Worm (Caenorhabditis elegans) whole organism, late embryonic: ENCODE measurements around the gene srh-257.
A peak's percentile ranks its signal among the peaks of the same experiment; 100 is the strongest.

Experiments used
- C08G9.2 ChIP-seq: sonication (generic microtip); optimal IDR thresholded peaks from 2 replicates; lab custom pipeline; 2016; ENCODE audit warnings: mild to moderate bottlenecking, missing genetic modification characterization, moderate library complexity, missing compliant biosample characterization
- K02D7.2 ChIP-seq: sonication (generic microtip); optimal IDR thresholded peaks from 2 replicates; lab custom pipeline; 2017; ENCODE audit warnings: mild to moderate bottlenecking, missing genetic modification characterization, missing compliant biosample characterization
- K09A11.1 ChIP-seq: sonication (generic microtip); optimal IDR thresholded peaks from 2 replicates; lab custom pipeline; 2017; ENCODE audit warnings: antibody characterized with exemption, mild to moderate bottlenecking, missing genetic modification characterization, missing compliant biosample characterization; ENCODE audit not compliant: insufficient read depth
- T23F11.4 ChIP-seq: fragments of 200-800 bp; sonication (Bioruptor generic); optimal IDR thresholded peaks from 2 replicates; lab custom pipeline; 2018; ENCODE audit warnings: mild to moderate bottlenecking, missing genetic modification characterization, missing compliant biosample characterization
- Y22D7AL.16 ChIP-seq: sonication (generic microtip); optimal IDR thresholded peaks from 2 replicates; lab custom pipeline; 2016; ENCODE audit warnings: missing genetic modification characterization, missing compliant biosample characterization
- ceh-18 ChIP-seq: sonication (generic microtip); optimal IDR thresholded peaks from 2 replicates; lab custom pipeline; 2016; ENCODE audit warnings: missing genetic modification characterization, missing compliant biosample characterization
- ceh-19 ChIP-seq: fragments of 200-800 bp; sonication (Bioruptor generic); optimal IDR thresholded peaks from 2 replicates; lab custom pipeline; 2018; ENCODE audit warnings: mild to moderate bottlenecking, missing genetic modification characterization, missing compliant biosample characterization
- ceh-22 ChIP-seq: sonication (generic microtip); optimal IDR thresholded peaks from 2 replicates; lab custom pipeline; 2017; ENCODE audit warnings: missing biosample characterization, missing genetic modification characterization
- ceh-30 ChIP-seq: fragments of 150-350 bp; optimal IDR thresholded peaks from 2 replicates; lab custom pipeline; 2014; ENCODE audit warnings: missing biosample characterization, missing genetic modification characterization
- ceh-31 ChIP-seq: sonication (generic microtip); optimal IDR thresholded peaks from 2 replicates; lab custom pipeline; 2016; ENCODE audit warnings: missing genetic modification characterization, missing compliant biosample characterization
- ceh-34 ChIP-seq: sonication (generic microtip); optimal IDR thresholded peaks from 2 replicates; lab custom pipeline; 2016; ENCODE audit warnings: mild to moderate bottlenecking, missing genetic modification characterization, missing compliant biosample characterization
- ceh-45 ChIP-seq: fragments of 200-800 bp; sonication (Bioruptor generic); IDR thresholded peaks from 2 replicates; pipeline ENCODE4 v1.3.6; 2022; ENCODE audit warnings: missing genetic modification reagents, missing genetic modification characterization, missing compliant biosample characterization
- ceh-48 ChIP-seq: sonication (generic microtip); optimal IDR thresholded peaks from 2 replicates; lab custom pipeline; 2016; ENCODE audit warnings: missing genetic modification characterization, inconsistent platforms, missing compliant biosample characterization
- ceh-9 ChIP-seq: sonication (generic microtip); optimal IDR thresholded peaks from 2 replicates; lab custom pipeline; 2016; ENCODE audit warnings: mild to moderate bottlenecking, missing genetic modification characterization, inconsistent platforms, missing compliant biosample characterization
- elt-2 ChIP-seq: sonication (generic microtip); optimal IDR thresholded peaks from 2 replicates; lab custom pipeline; 2016; ENCODE audit warnings: missing genetic modification reagents, missing genetic modification characterization, missing compliant biosample characterization
- eyg-1 ChIP-seq: sonication (generic microtip); optimal IDR thresholded peaks from 2 replicates; lab custom pipeline; 2016; ENCODE audit warnings: missing genotype, missing genetic modification characterization, missing compliant biosample characterization
- fax-1 ChIP-seq: sonication (generic microtip); optimal IDR thresholded peaks from 2 replicates; lab custom pipeline; 2016; ENCODE audit warnings: missing genotype, missing genetic modification characterization, missing compliant biosample characterization
- gmeb-2 ChIP-seq: sonication (generic microtip); optimal IDR thresholded peaks from 2 replicates; lab custom pipeline; 2016; ENCODE audit warnings: missing genetic modification characterization, inconsistent platforms, missing compliant biosample characterization
- lim-6 ChIP-seq: sonication (generic microtip); optimal IDR thresholded peaks from 2 replicates; lab custom pipeline; 2016; ENCODE audit warnings: missing genetic modification characterization, missing compliant biosample characterization
- mec-3 ChIP-seq: sonication (generic microtip); optimal IDR thresholded peaks from 2 replicates; lab custom pipeline; 2016; ENCODE audit warnings: borderline replicate concordance, missing genetic modification characterization, missing compliant biosample characterization
- nhr-11 ChIP-seq: fragments of 150-350 bp; optimal IDR thresholded peaks from 2 replicates; lab custom pipeline; 2014; ENCODE audit warnings: missing biosample characterization, missing genetic modification characterization
- nhr-232 ChIP-seq: sonication (generic microtip); optimal IDR thresholded peaks from 2 replicates; lab custom pipeline; 2016; ENCODE audit warnings: missing genetic modification characterization, missing compliant biosample characterization
- pag-3 ChIP-seq: sonication (generic microtip); optimal IDR thresholded peaks from 2 replicates; lab custom pipeline; 2016; ENCODE audit warnings: missing compliant biosample characterization, missing genetic modification characterization, borderline replicate concordance
- pax-1 ChIP-seq: fragments of 150-350 bp; optimal IDR thresholded peaks from 2 replicates; lab custom pipeline; 2014; ENCODE audit warnings: missing biosample characterization, missing genetic modification characterization
- pha-4 ChIP-seq: fragments of 150-350 bp; optimal IDR thresholded peaks from 2 replicates; lab custom pipeline; 2018; ENCODE audit warnings: missing biosample characterization, missing genetic modification reagents, missing genetic modification characterization
- ref-2 ChIP-seq: sonication (generic microtip); optimal IDR thresholded peaks from 2 replicates; lab custom pipeline; 2016; ENCODE audit warnings: missing genetic modification characterization, missing compliant biosample characterization
- rnt-1 ChIP-seq: sonication (generic microtip); optimal IDR thresholded peaks from 2 replicates; lab custom pipeline; 2016; ENCODE audit warnings: missing genetic modification characterization, missing compliant biosample characterization
- sox-2 ChIP-seq: fragments of 200-800 bp; sonication (Bioruptor generic); IDR thresholded peaks from 2 replicates; pipeline ENCODE4 v1.3.6; 2022; ENCODE audit warnings: missing genetic modification reagents, missing genetic modification characterization, missing compliant biosample characterization
- sox-4 ChIP-seq: sonication (generic microtip); optimal IDR thresholded peaks from 2 replicates; lab custom pipeline; 2017; ENCODE audit warnings: mild to moderate bottlenecking, missing genetic modification characterization, inconsistent platforms, missing compliant biosample characterization
- syd-9 ChIP-seq: sonication (generic microtip); optimal IDR thresholded peaks from 2 replicates; lab custom pipeline; 2016; ENCODE audit warnings: mild to moderate bottlenecking, missing genetic modification characterization, moderate library complexity, missing compliant biosample characterization
- tbx-2 ChIP-seq: sonication (generic microtip); optimal IDR thresholded peaks from 2 replicates; lab custom pipeline; 2016; ENCODE audit warnings: missing genetic modification characterization, missing compliant biosample characterization
- tbx-7 ChIP-seq: sonication (generic microtip); optimal IDR thresholded peaks from 2 replicates; lab custom pipeline; 2016; ENCODE audit warnings: missing genotype, missing genetic modification characterization, missing compliant biosample characterization
- unc-3 ChIP-seq, 2 experiments: fragments of 200-800 bp in 1 of 2; sonication (Bioruptor generic) in 1 of 2; sonication (generic microtip) in 1 of 2; conservative IDR thresholded peaks in 1 of 2; optimal IDR thresholded peaks in 1 of 2; 2 replicates each; pipeline versions ENCODE4 v1.3.6 to Lab custom; 2016 to 2022; ENCODE audit warnings: missing compliant biosample characterization in 2 of 2, missing genetic modification characterization in 2 of 2, missing genetic modification reagents in 1 of 2
- unc-42 ChIP-seq: sonication (generic microtip); optimal IDR thresholded peaks from 2 replicates; lab custom pipeline; 2016; ENCODE audit warnings: missing genotype, missing genetic modification characterization, missing compliant biosample characterization
- zip-5 ChIP-seq: sonication (generic microtip); optimal IDR thresholded peaks from 2 replicates; lab custom pipeline; 2016; ENCODE audit warnings: missing genetic modification characterization, missing compliant biosample characterization
- ztf-16 ChIP-seq: sonication (generic microtip); optimal IDR thresholded peaks from 2 replicates; lab custom pipeline; 2017; ENCODE audit warnings: missing genetic modification characterization, missing compliant biosample characterization

The srh-257 gene

DNA sequence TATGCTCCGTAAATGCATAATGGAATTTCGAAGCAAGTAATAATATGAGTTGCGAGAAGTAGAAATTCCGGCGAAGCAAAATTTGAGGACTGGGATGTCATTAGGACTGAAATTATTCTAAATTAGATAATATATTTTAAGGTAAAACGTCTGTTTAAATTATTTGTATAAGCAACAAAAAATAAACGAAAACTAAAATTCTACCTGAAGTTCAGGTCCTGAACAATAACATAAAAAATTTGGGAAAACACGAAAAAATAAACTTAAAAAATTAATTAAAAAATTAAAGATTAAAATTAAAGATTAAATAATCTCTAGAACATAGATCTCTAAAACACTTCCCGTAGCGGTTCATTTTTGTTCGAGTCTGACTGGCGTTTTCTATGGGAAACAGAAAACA, 27.2 kb upstream of the srh-257 start, which contains the start of gene srh-251:
Gene srh-251, minus strand, starts transcription at position 101 of the 400 bp plus-strand sequence.
- TF ChIP-seq pha-4 (tag; lab: Kevin White, UChicago), result no peak

DNA sequence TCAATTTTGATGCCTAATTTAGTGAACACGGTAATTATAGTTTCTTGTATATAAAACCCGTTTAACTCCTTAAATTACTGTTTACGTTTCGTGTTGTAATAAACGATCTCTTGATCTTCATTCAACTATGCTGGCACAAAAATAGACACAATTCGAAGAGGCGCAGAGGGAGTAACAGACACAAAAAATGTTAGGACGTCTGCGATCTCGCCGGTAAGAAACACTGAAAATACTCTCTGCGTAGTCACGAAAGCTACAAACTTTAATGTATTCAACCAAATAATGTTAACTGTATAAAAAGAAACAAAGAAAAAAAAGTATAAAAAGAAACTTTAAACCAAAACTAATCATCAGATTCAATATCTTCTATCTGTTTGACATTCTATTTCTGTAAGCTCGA, 26.2 kb upstream of the srh-257 start, which contains the start of gene dhs-23:
Gene dhs-23, plus strand, starts transcription at position 363 of the 400 bp plus-strand sequence.
- TF ChIP-seq C08G9.2 (tag; lab: Kevin White, UChicago), result no peak
- no peak for TF ChIP-seq ceh-48 (tag; lab: Kevin White, UChicago)
- TF ChIP-seq pha-4 (tag; lab: Kevin White, UChicago), result no peak
- TF ChIP-seq ceh-22 (tag; lab: Kevin White, UChicago), result no peak
- no peak for TF ChIP-seq ceh-31
- no peak for TF ChIP-seq sox-4
- no peak for TF ChIP-seq mec-3 (tag; lab: Kevin White, UChicago)
- TF ChIP-seq fax-1 (tag; lab: Kevin White, UChicago), result no peak
- TF ChIP-seq nhr-232 (tag; lab: Kevin White, UChicago), result no peak
- TF ChIP-seq gmeb-2 (tag; lab: Kevin White, UChicago), result no peak

DNA sequence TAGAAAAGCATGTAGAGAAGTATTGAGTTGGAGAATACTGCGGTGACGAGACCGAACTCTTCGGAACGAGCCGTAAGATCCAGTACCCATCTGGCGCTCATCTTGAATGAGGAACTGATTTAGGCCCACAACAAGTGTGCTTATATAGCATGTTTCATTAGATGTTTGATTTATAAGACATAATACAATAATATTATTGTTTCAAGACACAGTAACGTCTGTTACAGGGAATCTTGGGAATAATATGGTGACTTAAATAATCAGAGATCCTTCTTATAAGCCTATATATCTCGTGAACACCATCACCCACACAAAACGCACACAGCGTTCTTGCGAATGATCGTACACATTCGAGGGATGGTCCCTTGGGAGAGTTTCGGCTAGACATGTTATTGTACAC, 23.3 kb upstream of the srh-257 start, which contains the start of gene str-88:
Gene str-88, minus strand, starts transcription at position 101 of the 400 bp plus-strand sequence.
- TF ChIP-seq T23F11.4 (GFP tag; lab: Kevin White, UChicago) (no peak), tbx-7 (tag; lab: Kevin White, UChicago) (no peak), ceh-34 (tag; lab: Kevin White, UChicago) (no peak), C08G9.2 (tag; lab: Kevin White, UChicago) (no peak), ceh-48 (tag; lab: Kevin White, UChicago) (no peak), ceh-30 (no peak), pag-3 (no peak), eyg-1 (tag; lab: Kevin White, UChicago) (no peak), lim-6 (tag; lab: Kevin White, UChicago) (no peak), zip-5 (tag; lab: Kevin White, UChicago) (no peak), nhr-11 (no peak), ceh-19 (no peak), ztf-16 (no peak), pax-1 (no peak), ceh-31 (no peak), ref-2 (no peak), sox-2 (no peak), pha-4 (tag; lab: Kevin White, UChicago) (no peak), rnt-1 (tag; lab: Kevin White, UChicago) (no peak), K09A11.1 (tag; lab: Kevin White, UChicago) (no peak)
- TF ChIP-seq, all 69 proteins: peak for 0

DNA sequence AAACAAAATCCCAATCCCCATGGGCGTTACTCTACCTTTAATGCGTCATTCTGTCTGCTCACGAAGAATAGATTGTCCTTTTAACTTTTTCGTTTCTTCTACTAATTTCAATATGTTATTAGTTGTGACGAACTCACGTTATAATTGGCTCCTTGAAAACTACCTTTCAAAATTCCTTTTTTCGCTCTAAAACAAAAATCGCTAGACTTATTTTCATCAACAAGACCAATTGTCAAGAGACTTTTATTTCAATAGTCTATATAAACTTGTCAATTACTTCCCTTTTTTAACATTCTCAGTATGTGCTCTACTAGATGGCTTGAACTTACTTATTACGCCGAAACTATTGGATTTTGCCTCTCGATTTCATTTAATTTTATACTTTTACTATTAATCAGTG, 22.3 kb upstream of the srh-257 start, which contains the start of gene str-102:
Gene str-102, plus strand, starts transcription at position 301 of the 400 bp plus-strand sequence.
- no peak for TF ChIP-seq Y22D7AL.16 (tag; lab: Kevin White, UChicago)
- TF ChIP-seq K02D7.2 (tag; lab: Kevin White, UChicago), result no peak
- no peak for TF ChIP-seq unc-3 (GFP tag; conservative IDR thresholded peaks at IDR 0.05; lab: Robert Waterston, UW)
- TF ChIP-seq unc-3 (tag; optimal IDR thresholded peaks at IDR 0.05; lab: Kevin White, UChicago), result no peak
- TF ChIP-seq, all 69 proteins: peak for 0

DNA sequence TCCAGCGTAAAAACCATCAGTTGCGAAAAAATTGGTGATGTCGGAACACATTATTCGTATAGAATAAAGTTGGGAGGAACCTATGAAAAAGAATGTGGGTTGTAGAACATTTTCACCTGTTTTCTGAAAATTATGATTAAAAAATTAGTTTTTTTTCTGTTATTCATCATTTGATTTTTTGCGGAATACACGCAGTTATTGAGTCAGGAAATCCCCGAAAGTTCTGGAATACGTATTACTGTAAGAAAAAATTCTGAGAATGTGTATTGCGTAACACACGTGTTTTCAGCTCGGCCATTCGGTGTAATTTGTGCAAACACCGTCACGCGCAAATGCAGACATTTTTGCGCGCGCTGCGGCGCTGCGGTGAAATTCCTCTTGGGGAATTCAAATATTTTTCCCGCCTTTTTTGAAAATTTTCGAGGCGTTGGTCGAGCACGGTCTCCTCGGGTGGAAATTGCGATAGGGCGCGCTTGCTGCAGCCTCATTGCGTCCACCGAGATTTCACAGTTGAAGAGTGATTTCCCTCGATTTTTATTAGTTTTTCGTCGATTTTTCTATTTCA, 18.1 kb upstream of the srh-257 start, which contains the start of gene srh-170:
Gene srh-170, minus strand, starts transcription at position 51 of the 565 bp plus-strand sequence.
- peak; percentile 7 for TF ChIP-seq elt-2 (tag; lab: Kevin White, UChicago)
- no peak for TF ChIP-seq ceh-18
- no peak for TF ChIP-seq nhr-232 (tag; lab: Kevin White, UChicago)
- TF ChIP-seq, all 69 proteins: peak for 1

DNA sequence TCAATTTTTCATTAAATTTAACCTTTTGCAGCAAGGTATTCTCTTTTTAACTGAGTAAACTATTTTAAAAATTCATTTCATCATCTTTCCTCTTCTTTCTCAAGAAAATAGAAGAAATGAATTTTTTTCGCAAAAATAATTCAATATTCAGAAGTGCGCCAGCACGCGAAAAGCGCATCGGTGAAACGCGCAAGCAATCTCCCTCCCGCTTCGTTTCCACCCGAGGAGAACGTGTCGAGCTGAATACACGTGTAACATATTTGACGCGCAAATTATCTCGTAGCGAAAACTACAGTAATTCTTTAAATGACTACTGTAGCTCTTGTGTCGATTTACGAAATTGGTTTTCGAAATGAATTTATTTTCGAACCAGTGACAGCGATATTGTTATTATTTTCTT, 15.0 kb upstream of the srh-257 start:
- TF ChIP-seq ceh-45 (GFP tag; lab: Robert Waterston, UW) (no peak), lim-6 (tag; lab: Kevin White, UChicago) (no peak), unc-42 (tag; lab: Kevin White, UChicago) (peak; percentile 17), C08G9.2 (tag; lab: Kevin White, UChicago) (no peak), syd-9 (no peak), ceh-9 (tag; lab: Kevin White, UChicago) (no peak), unc-3 (GFP tag; conservative IDR thresholded peaks at IDR 0.05; lab: Robert Waterston, UW) (no peak), unc-3 (tag; optimal IDR thresholded peaks at IDR 0.05; lab: Kevin White, UChicago) (no peak), tbx-2 (tag; lab: Kevin White, UChicago) (no peak)
